Fruit fly (Drosophila melanogaster): ENCODE measurements around the gene Plzf.

The Plzf gene

DNA sequence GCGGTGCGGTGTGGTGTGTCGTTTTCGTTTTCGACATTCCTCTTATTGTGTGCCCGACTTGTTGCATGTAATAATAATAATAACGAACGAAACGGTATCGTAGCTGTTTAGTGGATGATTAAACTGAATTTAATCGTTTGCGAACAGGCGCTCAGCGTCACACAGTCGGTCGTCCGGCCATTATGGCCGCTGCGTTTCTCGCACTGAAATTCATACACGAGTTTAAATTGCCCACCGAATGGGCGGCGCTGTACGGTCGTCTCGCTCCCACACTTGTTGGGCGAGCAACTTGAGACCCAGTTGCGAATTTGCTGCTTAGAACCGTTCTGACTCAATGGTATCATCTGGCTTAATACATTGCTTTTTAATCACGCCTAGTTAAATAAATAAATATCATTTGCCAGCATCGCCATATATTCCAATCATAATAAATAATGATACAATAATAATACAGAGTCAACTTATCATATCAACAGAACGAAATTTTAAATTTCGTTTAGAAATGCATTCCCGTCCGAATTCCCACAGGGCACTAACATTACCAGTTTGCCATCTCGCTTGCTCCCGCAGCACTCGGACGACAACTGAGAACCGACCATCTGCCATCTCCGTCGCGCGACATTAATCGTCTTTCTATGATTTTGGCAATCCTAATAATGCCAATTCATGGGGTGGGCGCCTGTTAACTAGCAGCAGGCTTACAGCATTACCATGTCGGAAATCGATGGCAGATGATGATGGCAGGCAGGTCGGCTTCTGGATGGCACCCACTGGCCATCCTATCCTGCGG lies 37.6 kb downstream of the Plzf start (continued):
- peak; percentile 91 for TF ChIP-seq achi (GFP tag; optimal IDR thresholded peaks at IDR 0.05)
- peak; percentile 93 for TF ChIP-seq Ets96B (tag; optimal IDR thresholded peaks at IDR 0.05)
- TF ChIP-seq CG16779 (tag; optimal IDR thresholded peaks at IDR 0.05), result peak; percentile 93
- TF ChIP-seq CG7368 (GFP tag; optimal IDR thresholded peaks at IDR 0.05), result peak; percentile 82
- peak; percentile 92 for TF ChIP-seq topi (GFP tag; optimal IDR thresholded peaks at IDR 0.05)
- peak; percentile 87 for TF ChIP-seq CG6792 (GFP tag; optimal IDR thresholded peaks at IDR 0.05)
- peak; percentile 71 for TF ChIP-seq Ets21C (GFP tag; optimal IDR thresholded peaks at IDR 0.05)
- peak; percentile 79 for TF ChIP-seq Blimp-1 (GFP tag; optimal IDR thresholded peaks at IDR 0.05)
- TF ChIP-seq CG8119 (GFP tag; IDR thresholded peaks at IDR 0.05), result no peak
- TF ChIP-seq Hr39 (GFP tag; optimal IDR thresholded peaks at IDR 0.05), result peak; percentile 80
- peak; percentile 82 for TF ChIP-seq CG1621 (tag; optimal IDR thresholded peaks at IDR 0.05)
- TF ChIP-seq acj6 (GFP tag; optimal IDR thresholded peaks at IDR 0.05), result peak; percentile 90
- peak; percentile 6 for TF ChIP-seq fkh (GFP tag; optimal IDR thresholded peaks at IDR 0.05)
- peak; percentile 92 for TF ChIP-seq lz (GFP tag; optimal IDR thresholded peaks at IDR 0.05)
- peak; percentile 93 for TF ChIP-seq Hr4 (GFP tag; optimal IDR thresholded peaks at IDR 0.05)
- peak; percentile 87 for TF ChIP-seq CG4318 (GFP tag; optimal IDR thresholded peaks at IDR 0.05)
- peak; percentile 95 for TF ChIP-seq CG6276 (GFP tag; optimal IDR thresholded peaks at IDR 0.05)
- peak; percentile 88 for TF ChIP-seq CG8319 (GFP tag; optimal IDR thresholded peaks at IDR 0.05)
- peak; percentile 93 for TF ChIP-seq esn (GFP tag; optimal IDR thresholded peaks at IDR 0.05)

dm6 chr2L:12010100-12010876 lies 38.4 kb downstream of the Plzf start:
- no peak for TF ChIP-seq pdm3 (GFP tag; optimal IDR thresholded peaks at IDR 0.05)
- TF ChIP-seq CG16779 (tag; optimal IDR thresholded peaks at IDR 0.05), result peak; percentile 16
- peak; percentile 88 for TF ChIP-seq CG1621 (tag; optimal IDR thresholded peaks at IDR 0.05)
- TF ChIP-seq fkh (GFP tag; optimal IDR thresholded peaks at IDR 0.05), result peak; percentile 58
- no peak for TF ChIP-seq dac (GFP tag; optimal IDR thresholded peaks at IDR 0.05)
- no peak for TF ChIP-seq Sox15 (GFP tag; optimal IDR thresholded peaks at IDR 0.05)
- TF ChIP-seq CG32006 (GFP tag; optimal IDR thresholded peaks at IDR 0.05), result no peak
- peak; percentile 68 for TF ChIP-seq Eip78C (GFP tag)
- no peak for TF ChIP-seq CG15336 (GFP tag; IDR thresholded peaks at IDR 0.05)
- TF ChIP-seq svp (GFP tag), result peak; percentile 91
- no peak for TF ChIP-seq Ets21C (GFP tag; optimal IDR thresholded peaks at IDR 0.05)
- no peak for TF ChIP-seq CG3032 (tag; optimal IDR thresholded peaks at IDR 0.05)
- TF ChIP-seq Eip93F (GFP tag; optimal IDR thresholded peaks at IDR 0.05), result no peak
- peak; percentile 31 for TF ChIP-seq CG9139 (GFP tag; optimal IDR thresholded peaks at IDR 0.05)
- no peak for TF ChIP-seq lz (GFP tag; optimal IDR thresholded peaks at IDR 0.05)
- TF ChIP-seq Sox14 (GFP tag; optimal IDR thresholded peaks at IDR 0.05), result peak; percentile 56
- peak; percentile 33 for TF ChIP-seq CG3919 (GFP tag; optimal IDR thresholded peaks at IDR 0.05)
- no peak for TF ChIP-seq acj6 (GFP tag; optimal IDR thresholded peaks at IDR 0.05)
- no peak for TF ChIP-seq CG8632 (GFP tag; optimal IDR thresholded peaks at IDR 0.05)
- TF ChIP-seq CG4318 (GFP tag; optimal IDR thresholded peaks at IDR 0.05), result no peak
- TF ChIP-seq Lpt (GFP tag; optimal IDR thresholded peaks at IDR 0.05), result peak; percentile 69
- peak; percentile 100 for TF ChIP-seq dsx (GFP tag; optimal IDR thresholded peaks at IDR 0.05; ENCODE audit: poor library complexity, severe bottlenecking)
- TF ChIP-seq ss (GFP tag; optimal IDR thresholded peaks at IDR 0.05), result peak; percentile 21 to 56
- no peak for TF ChIP-seq spab (GFP tag; optimal IDR thresholded peaks at IDR 0.05)
- no peak for TF ChIP-seq Gug (GFP tag; IDR thresholded peaks at IDR 0.05)
- TF ChIP-seq Eip75B (GFP tag; optimal IDR thresholded peaks at IDR 0.05), result peak; percentile 9
- peak; percentile 17 for TF ChIP-seq CG6276 (GFP tag; optimal IDR thresholded peaks at IDR 0.05)
- peak; percentile 67 for TF ChIP-seq CG6854 (GFP tag; optimal IDR thresholded peaks at IDR 0.05)
- no peak for TF ChIP-seq CG10669 (GFP tag; optimal IDR thresholded peaks at IDR 0.05)

Measured in whole organism, prepupa.